Worm (Caenorhabditis elegans) whole organism, midembryonic: ENCODE measurements around the gene F53F4.2.

Source experiments
- T22C8.4 ChIP-seq: fragments of 200-800 bp; sonication (Bioruptor generic); IDR thresholded peaks from 2 replicates; pipeline ENCODE4 v1.3.6; 2022; ENCODE audit warnings: missing genetic modification characterization, missing compliant biosample characterization
- cog-1 ChIP-seq: sonication (generic microtip); optimal IDR thresholded peaks from 2 replicates; lab custom pipeline; 2016; ENCODE audit warnings: missing genetic modification characterization, missing compliant biosample characterization
- flt-1 ChIP-seq: fragments of 200-800 bp; sonication (Bioruptor generic); IDR thresholded peaks from 2 replicates; pipeline ENCODE4 v1.3.6; 2022; ENCODE audit warnings: missing genetic modification characterization, missing compliant biosample characterization
- klf-2 ChIP-seq: fragments of 200-800 bp; sonication (Bioruptor generic); conservative IDR thresholded peaks from 2 replicates; pipeline ENCODE4 v1.3.6; 2022; ENCODE audit warnings: missing genetic modification reagents, missing genetic modification characterization, missing compliant biosample characterization
- med-1 ChIP-seq: sonication (generic microtip); optimal IDR thresholded peaks from 2 replicates; lab custom pipeline; 2017; ENCODE audit warnings: missing genetic modification characterization, mild to moderate bottlenecking, missing compliant biosample characterization, antibody characterized with exemption, missing genetic modification reagents; ENCODE audit not compliant: insufficient read depth
- ref-1 ChIP-seq: fragments of 200-800 bp; sonication (Bioruptor generic); conservative IDR thresholded peaks from 2 replicates; pipeline ENCODE4 v1.3.6; 2022; ENCODE audit warnings: missing genetic modification reagents, missing genetic modification characterization, missing compliant biosample characterization
- tab-1 ChIP-seq: fragments of 200-800 bp; sonication (Bioruptor generic); IDR thresholded peaks from 2 replicates; pipeline ENCODE4 v1.3.6; 2022; ENCODE audit warnings: missing genetic modification characterization, missing compliant biosample characterization
- ztf-23 ChIP-seq: fragments of 200-800 bp; sonication (Bioruptor generic); IDR thresholded peaks from 2 replicates; pipeline ENCODE4 v1.3.6; 2022; ENCODE audit warnings: missing genetic modification reagents, missing genetic modification characterization, missing compliant biosample characterization
- ztf-29 ChIP-seq: fragments of 200-800 bp; sonication (Bioruptor generic); IDR thresholded peaks from 2 replicates; pipeline ENCODE4 v1.3.6; 2022; ENCODE audit warnings: missing genetic modification reagents, missing genetic modification characterization, missing compliant biosample characterization

The F53F4.2 gene

ce11 chrV:13565781-13566180 is 23.6 kb downstream of the F53F4.2 start, which contains the start of gene slrp-1:
TSS of gene slrp-1 (plus strand) at chrV:13565863.
- TF ChIP-seq flt-1 (no peak), ztf-29 (no peak), klf-2 (GFP tag; lab: Robert Waterston, UW) (no peak), ref-1 (GFP tag; lab: Robert Waterston, UW) (no peak), med-1 (no peak), T22C8.4 (GFP tag; lab: Robert Waterston, UW) (no peak), ztf-23 (no peak), tab-1 (GFP tag; lab: Robert Waterston, UW) (no peak), cog-1 (tag; lab: Kevin White, UChicago) (no peak)

- no peak for TF ChIP-seq ref-1 (GFP tag; lab: Robert Waterston, UW)
- TF ChIP-seq T22C8.4 (GFP tag; lab: Robert Waterston, UW), result 0 out of 2 replicates have a peak, but pooled peaks have one; percentile 9
- TF ChIP-seq ztf-29, result no peak
- TF ChIP-seq med-1, result no peak
These were observed 24.2 kb downstream of the F53F4.2 start for ce11 chrV:13565197-13565596.

ce11 chrV:13563841-13564240 is 25.6 kb downstream of the F53F4.2 start, which contains the start of gene grl-17:
TSS of gene grl-17 (minus strand) at chrV:13563941.
- TF ChIP-seq T22C8.4 (GFP tag; lab: Robert Waterston, UW), result no peak

- TF ChIP-seq cog-1 (tag; lab: Kevin White, UChicago), result no peak
- TF ChIP-seq flt-1, result no peak
- TF ChIP-seq tab-1 (GFP tag; lab: Robert Waterston, UW), result no peak
- TF ChIP-seq med-1, result no peak
- no peak for TF ChIP-seq ztf-23
- no peak for TF ChIP-seq T22C8.4 (GFP tag; lab: Robert Waterston, UW)
- TF ChIP-seq ref-1 (GFP tag; lab: Robert Waterston, UW), result no peak
- no peak for TF ChIP-seq ztf-29
- no peak for TF ChIP-seq klf-2 (GFP tag; lab: Robert Waterston, UW)
These were observed 26.6 kb downstream of the F53F4.2 start for ce11 chrV:13562748-13563147.

- TF ChIP-seq ztf-29 (no peak), T22C8.4 (GFP tag; lab: Robert Waterston, UW) (no peak), flt-1 (no peak), tab-1 (GFP tag; lab: Robert Waterston, UW) (no peak), med-1 (no peak), klf-2 (GFP tag; lab: Robert Waterston, UW) (no peak), ref-1 (GFP tag; lab: Robert Waterston, UW) (no peak), ztf-23 (no peak), cog-1 (tag; lab: Kevin White, UChicago) (no peak)
These were observed 29.4 kb downstream of the F53F4.2 start, which contains the start of gene C56A3.8 for ce11 chrV:13559978-13560377. TSS of gene C56A3.8 (plus strand) at chrV:13560278.

- no peak for TF ChIP-seq ztf-29
- peak; percentile 3 for TF ChIP-seq cog-1 (tag; lab: Kevin White, UChicago)
- TF ChIP-seq flt-1, result peak; percentile 87
- no peak for TF ChIP-seq T22C8.4 (GFP tag; lab: Robert Waterston, UW)
- no peak for TF ChIP-seq tab-1 (GFP tag; lab: Robert Waterston, UW)
- TF ChIP-seq med-1, result no peak
- TF ChIP-seq ztf-23, result peak; percentile 73
- TF ChIP-seq klf-2 (GFP tag; lab: Robert Waterston, UW), result peak; percentile 56; the same call in 1 of the 2 replicates
- TF ChIP-seq ref-1 (GFP tag; lab: Robert Waterston, UW), result no peak
These were observed 32.6 kb downstream of the F53F4.2 start, which contains the start of gene cav-2 for ce11 chrV:13556746-13557145. TSS of gene cav-2 (plus strand) at chrV:13557104.

ce11 chrV:13556297-13556696 is 33.1 kb downstream of the F53F4.2 start, which contains the start of gene C56A3.6:
TSS of gene C56A3.6 (minus strand) at chrV:13556397.
- TF ChIP-seq flt-1 (no peak), tab-1 (GFP tag; lab: Robert Waterston, UW) (no peak), klf-2 (GFP tag; lab: Robert Waterston, UW) (no peak), T22C8.4 (GFP tag; lab: Robert Waterston, UW) (no peak), med-1 (no peak), ztf-23 (no peak), cog-1 (tag; lab: Kevin White, UChicago) (no peak), ref-1 (GFP tag; lab: Robert Waterston, UW) (no peak), ztf-29 (no peak)

ce11 chrV:13551601-13552000 is 37.8 kb downstream of the F53F4.2 start, which contains the start of the genes C56A3.4 and C56A3.5:
TSS of gene C56A3.4 (minus strand) at chrV:13551754.
TSS of gene C56A3.5 (plus strand) at chrV:13551967.
- TF ChIP-seq klf-2 (GFP tag; lab: Robert Waterston, UW) (no peak), tab-1 (GFP tag; lab: Robert Waterston, UW) (no peak), cog-1 (tag; lab: Kevin White, UChicago) (no peak), med-1 (no peak)
